Worm (Caenorhabditis elegans) whole organism, L4 larva: Measurements from ENCODE around the gene gst-42.

ENCODE experiments used
- ZK546.5 ChIP-seq, 2 experiments: sonication (generic microtip); optimal IDR thresholded peaks; 2 replicates each; lab custom pipeline; 2017; ENCODE audit warnings: missing biosample characterization in 2 of 2, missing genetic modification characterization in 2 of 2
- ama-1 ChIP-seq: fragments of 150-350 bp; optimal IDR thresholded peaks from 2 replicates; lab custom pipeline; 2014; ENCODE audit warnings: inconsistent platforms, mixed read lengths
- ceh-20 ChIP-seq: fragments of 200-800 bp; sonication (Bioruptor generic); IDR thresholded peaks from 2 replicates; pipeline ENCODE4 v1.3.6; 2022; ENCODE audit warnings: missing genetic modification reagents, missing genetic modification characterization, missing compliant biosample characterization
- daf-12 ChIP-seq: fragments of 150-350 bp; optimal IDR thresholded peaks from 2 replicates; lab custom pipeline; 2014; ENCODE audit warnings: missing biosample characterization, missing genetic modification reagents, missing genetic modification characterization
- daf-16 ChIP-seq, 3 experiments: sonication (generic microtip); optimal IDR thresholded peaks; 2 replicates each; lab custom pipeline; 2016 to 2017; ENCODE audit warnings: missing genetic modification characterization in 3 of 3, missing genetic modification reagents in 3 of 3, mild to moderate bottlenecking in 2 of 3, missing compliant biosample characterization in 2 of 3, missing biosample characterization in 1 of 3, moderate library complexity in 1 of 3
- dmd-6 ChIP-seq: fragments of 200-800 bp; sonication (Bioruptor generic); IDR thresholded peaks from 2 replicates; pipeline ENCODE4 v1.3.6; 2022; ENCODE audit warnings: missing genetic modification reagents, missing genetic modification characterization, missing compliant biosample characterization
- dve-1 ChIP-seq: sonication (generic microtip); optimal IDR thresholded peaks from 2 replicates; lab custom pipeline; 2017; ENCODE audit warnings: antibody characterized with exemption, mild to moderate bottlenecking, missing genetic modification characterization, missing compliant biosample characterization; ENCODE audit not compliant: insufficient read depth
- hif-1 ChIP-seq, 2 experiments: sonication (generic microtip); optimal IDR thresholded peaks; 2 replicates each; lab custom pipeline; 2016 to 2017; ENCODE audit warnings: missing compliant biosample characterization in 2 of 2, missing genetic modification characterization in 2 of 2, missing genetic modification reagents in 2 of 2, missing genotype in 2 of 2, mild to moderate bottlenecking in 1 of 2
- hlh-11 ChIP-seq: fragments of 200-800 bp; sonication (Bioruptor generic); optimal IDR thresholded peaks from 2 replicates; lab custom pipeline; 2018; ENCODE audit warnings: mild to moderate bottlenecking, missing genetic modification characterization, missing compliant biosample characterization
- hlh-30 ChIP-seq: sonication (generic microtip); optimal IDR thresholded peaks from 2 replicates; lab custom pipeline; 2017; ENCODE audit warnings: antibody characterized with exemption, mild to moderate bottlenecking, missing genetic modification characterization, missing compliant biosample characterization; ENCODE audit not compliant: insufficient read depth
- nhr-28 ChIP-seq: fragments of 150-350 bp; optimal IDR thresholded peaks from 2 replicates; lab custom pipeline; 2014; ENCODE audit warnings: missing biosample characterization, missing genetic modification characterization
- nhr-42 ChIP-seq: fragments of 200-800 bp; sonication (Bioruptor generic); IDR thresholded peaks from 2 replicates; pipeline ENCODE4 v1.3.6; 2022; ENCODE audit warnings: missing genetic modification characterization, missing compliant biosample characterization
- nhr-48 ChIP-seq: sonication (generic microtip); optimal IDR thresholded peaks from 2 replicates; lab custom pipeline; 2016; ENCODE audit warnings: mild to moderate bottlenecking, missing genetic modification characterization, missing compliant biosample characterization
- pha-4 ChIP-seq, 2 experiments: fragments of 150-350 bp in 1 of 2; fragments of 200-800 bp in 1 of 2; sonication (Bioruptor generic) in 1 of 2; IDR thresholded peaks in 1 of 2; optimal IDR thresholded peaks in 1 of 2; 2 replicates each; pipeline versions ENCODE4 v1.3.6 to Lab custom; 2014 to 2022; ENCODE audit warnings: missing genetic modification characterization in 2 of 2, missing genetic modification reagents in 2 of 2, missing biosample characterization in 1 of 2, missing compliant biosample characterization in 1 of 2
- tra-1 ChIP-seq: fragments of 200-800 bp; sonication (Bioruptor generic); IDR thresholded peaks from 2 replicates; pipeline ENCODE4 v1.3.6; 2022; ENCODE audit warnings: missing genetic modification reagents, missing genetic modification characterization, missing compliant biosample characterization
- unc-62 ChIP-seq, 3 experiments: fragments of 150-350 bp in 1 of 3; sonication (generic microtip); optimal IDR thresholded peaks in 2 of 3; peaks in 1 of 3; 1 replicate in 1 of 3; 2 replicates in 2 of 3; lab custom pipeline; 2014 to 2017; ENCODE audit warnings: missing biosample characterization in 3 of 3, missing genetic modification characterization in 3 of 3, missing genetic modification reagents in 3 of 3, missing genotype in 1 of 3
- ztf-11 ChIP-seq: fragments of 150-350 bp; optimal IDR thresholded peaks from 2 replicates; lab custom pipeline; 2014; ENCODE audit warnings: missing biosample characterization, missing genetic modification characterization

The gst-42 gene

ce11 chrX:11679211-11679977 lies 48.3 kb downstream of the gst-42 start:
- TF ChIP-seq ZK546.5 (tag; optimal IDR thresholded peaks at IDR 0.05; lab: Kevin White, UChicago) (no peak), dve-1 (tag; lab: Kevin White, UChicago) (peak; percentile 26), hlh-11 (peak; percentile 49), nhr-42 (GFP tag; lab: Robert Waterston, UW) (no peak), nhr-48 (tag; lab: Kevin White, UChicago) (peak; percentile 29), daf-16 (GFP tag; optimal IDR thresholded peaks at IDR 0.05; lab: Kevin White, UChicago) (peak in 1 of 2 experiments; percentile 59), daf-16 (tag; optimal IDR thresholded peaks at IDR 0.05; lab: Kevin White, UChicago) (peak; percentile 87), hlh-30 (tag; lab: Kevin White, UChicago) (peak; percentile 33), ama-1 (no peak), unc-62 (GFP tag; optimal IDR thresholded peaks at IDR 0.05 in 1 of 2; lab: Kevin White, UChicago) (peak in 1 of 2 experiments; percentile 97), unc-62 (tag; optimal IDR thresholded peaks at IDR 0.05; lab: Kevin White, UChicago) (no peak), nhr-28 (tag; lab: Kevin White, UChicago) (no peak), hif-1 (tag; optimal IDR thresholded peaks at IDR 0.05; lab: Kevin White, UChicago) (peak in 1 of 2 experiments; percentile 18), dmd-6 (GFP tag; lab: Robert Waterston, UW) (peak; percentile 93), ceh-20 (GFP tag; lab: Robert Waterston, UW) (no peak), pha-4 (GFP tag; IDR thresholded peaks at IDR 0.05; lab: Robert Waterston, UW) (no peak), pha-4 (tag; optimal IDR thresholded peaks at IDR 0.05; lab: Kevin White, UChicago) (no peak), tra-1 (GFP tag; lab: Robert Waterston, UW) (peak; percentile 67; the same call in 1 of the 2 replicates), daf-12 (tag; lab: Kevin White, UChicago) (no peak), ztf-11 (tag; lab: Kevin White, UChicago) (no peak)
